Fruit fly (Drosophila melanogaster): ENCODE results near the gene CG42692.

DNA sequence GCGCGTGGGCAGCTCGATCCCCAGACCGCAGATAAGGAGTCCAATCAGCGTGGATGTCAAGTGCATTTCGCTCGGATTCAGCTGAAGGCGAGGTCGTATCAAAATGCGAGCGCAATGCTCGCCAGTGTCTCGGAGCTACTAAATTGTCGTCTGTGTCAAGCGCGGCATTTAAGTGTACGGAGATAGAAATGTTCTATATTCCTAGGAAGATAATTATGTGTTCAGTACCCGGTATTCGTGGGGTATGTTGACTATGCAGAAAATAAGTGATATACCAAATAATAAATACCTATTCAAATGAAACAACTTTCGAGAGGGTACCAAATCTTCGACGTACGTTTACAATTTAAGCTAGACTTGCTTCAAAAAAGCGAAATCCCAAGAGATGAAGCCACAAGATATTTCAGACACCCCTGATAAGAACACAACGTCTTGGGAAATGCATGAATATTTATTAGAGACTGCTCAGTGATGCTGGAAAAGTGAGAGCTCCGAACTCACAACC lies 40.0 kb upstream of the CG42692 start, which contains the start of gene NimB3:
- TF ChIP-seq Nf-YB (GFP tag; optimal IDR thresholded peaks at IDR 0.05) (no peak), mam (GFP tag; optimal IDR thresholded peaks at IDR 0.05) (no peak), Fer2 (tag; optimal IDR thresholded peaks at IDR 0.05) (no peak), CG16779 (GFP tag; IDR thresholded peaks at IDR 0.05) (no peak), eve (GFP tag; optimal IDR thresholded peaks at IDR 0.05) (no peak), chn (GFP tag; optimal IDR thresholded peaks at IDR 0.05) (no peak), Trl (optimal IDR thresholded peaks at IDR 0.05) (no peak), Trl (GFP tag; optimal IDR thresholded peaks at IDR 0.05) (no peak)
